Worm (Caenorhabditis elegans): ENCODE measurements around the gene F09G8.10.

Gene F09G8.10

ce11 chrIII:8271676-8272225 is at the start of gene F09G8.10, which contains the start of gene mps-4:
F09G8.10 (minus strand) TSS chrIII:8272175.
mps-4 (minus strand) TSS chrIII:8271776.
- TF ChIP-seq W03F9.2 (tag; optimal IDR thresholded peaks at IDR 0.05): no peak
- no peak for TF ChIP-seq him-1 (tag; optimal IDR thresholded peaks at IDR 0.05)
- TF ChIP-seq dao-5 (tag; optimal IDR thresholded peaks at IDR 0.05): no peak

- no peak for TF ChIP-seq W03F9.2 (tag; optimal IDR thresholded peaks at IDR 0.05)
- no peak for TF ChIP-seq dao-5 (tag; optimal IDR thresholded peaks at IDR 0.05)
These were observed 49.2 kb upstream of the F09G8.10 start for ce11 chrIII:8321225-8321624.

ce11 chrIII:8320183-8320582 is 48.2 kb upstream of the F09G8.10 start, which contains the start of gene F10E9.10:
F10E9.10 (minus strand) TSS chrIII:8320283.
- TF ChIP-seq dao-5 (tag; optimal IDR thresholded peaks at IDR 0.05) (no peak), W03F9.2 (tag; optimal IDR thresholded peaks at IDR 0.05) (no peak), him-1 (tag; optimal IDR thresholded peaks at IDR 0.05) (no peak)

ce11 chrIII:8319100-8319499 is 47.1 kb upstream of the F09G8.10 start, which contains the start of gene F10E9.11:
F10E9.11 (minus strand) TSS chrIII:8319260.
- no peak for TF ChIP-seq dao-5 (tag; optimal IDR thresholded peaks at IDR 0.05)
- TF ChIP-seq W03F9.2 (tag; optimal IDR thresholded peaks at IDR 0.05): peak; percentile 80
- TF ChIP-seq him-1 (tag; optimal IDR thresholded peaks at IDR 0.05): no peak

- no peak for TF ChIP-seq him-1 (tag; optimal IDR thresholded peaks at IDR 0.05)
- no peak for TF ChIP-seq dao-5 (tag; optimal IDR thresholded peaks at IDR 0.05)
- TF ChIP-seq W03F9.2 (tag; optimal IDR thresholded peaks at IDR 0.05): no peak
These were observed 46.5 kb upstream of the F09G8.10 start, which contains the start of gene sas-4 for ce11 chrIII:8318488-8318887. sas-4 (minus strand) TSS chrIII:8318588.

- no peak for TF ChIP-seq him-1 (tag; optimal IDR thresholded peaks at IDR 0.05)
- no peak for TF ChIP-seq dao-5 (tag; optimal IDR thresholded peaks at IDR 0.05)
- no peak for TF ChIP-seq W03F9.2 (tag; optimal IDR thresholded peaks at IDR 0.05)
These were observed 40.4 kb upstream of the F09G8.10 start, which contains the start of gene F10E9.2 for ce11 chrIII:8312393-8312792. F10E9.2 (plus strand) TSS chrIII:8312693.

- TF ChIP-seq W03F9.2 (tag; optimal IDR thresholded peaks at IDR 0.05): no peak
- TF ChIP-seq him-1 (tag; optimal IDR thresholded peaks at IDR 0.05): no peak
- TF ChIP-seq dao-5 (tag; optimal IDR thresholded peaks at IDR 0.05): no peak
These were observed 38.5 kb upstream of the F09G8.10 start, which contains the start of gene F10E9.3 for ce11 chrIII:8310239-8311057. F10E9.3 (plus strand) TSS chrIII:8311007.

ce11 chrIII:8308238-8308637 is 36.3 kb upstream of the F09G8.10 start, which contains the start of gene F10E9.4:
F10E9.4 (plus strand) TSS chrIII:8308538.
- TF ChIP-seq dao-5 (tag; optimal IDR thresholded peaks at IDR 0.05) (no peak), W03F9.2 (tag; optimal IDR thresholded peaks at IDR 0.05) (no peak), him-1 (tag; optimal IDR thresholded peaks at IDR 0.05) (no peak)

ce11 chrIII:8307356-8307755 is 35.4 kb upstream of the F09G8.10 start, which contains the start of the genes F10E9.7 and F10E9.5:
F10E9.7 (minus strand) TSS chrIII:8307441.
F10E9.5 (plus strand) TSS chrIII:8307592.
- TF ChIP-seq W03F9.2 (tag; optimal IDR thresholded peaks at IDR 0.05): peak; percentile 96
- TF ChIP-seq him-1 (tag; optimal IDR thresholded peaks at IDR 0.05): peak; percentile 65
- no peak for TF ChIP-seq dao-5 (tag; optimal IDR thresholded peaks at IDR 0.05)

ce11 chrIII:8305816-8306215 is 33.8 kb upstream of the F09G8.10 start:
- TF ChIP-seq him-1 (tag; optimal IDR thresholded peaks at IDR 0.05) (no peak), dao-5 (tag; optimal IDR thresholded peaks at IDR 0.05) (no peak), W03F9.2 (tag; optimal IDR thresholded peaks at IDR 0.05) (no peak)

ce11 chrIII:8305304-8305703 is 33.3 kb upstream of the F09G8.10 start:
- no peak for TF ChIP-seq dao-5 (tag; optimal IDR thresholded peaks at IDR 0.05)
- TF ChIP-seq him-1 (tag; optimal IDR thresholded peaks at IDR 0.05): no peak
- no peak for TF ChIP-seq W03F9.2 (tag; optimal IDR thresholded peaks at IDR 0.05)

ce11 chrIII:8303440-8303839 is 31.5 kb upstream of the F09G8.10 start:
- no peak for TF ChIP-seq W03F9.2 (tag; optimal IDR thresholded peaks at IDR 0.05)
- TF ChIP-seq dao-5 (tag; optimal IDR thresholded peaks at IDR 0.05): no peak
- no peak for TF ChIP-seq him-1 (tag; optimal IDR thresholded peaks at IDR 0.05)

ce11 chrIII:8300860-8301396 is 29.0 kb upstream of the F09G8.10 start:
- TF ChIP-seq W03F9.2 (tag; optimal IDR thresholded peaks at IDR 0.05) (no peak), him-1 (tag; optimal IDR thresholded peaks at IDR 0.05) (no peak), dao-5 (tag; optimal IDR thresholded peaks at IDR 0.05) (no peak)

ce11 chrIII:8299734-8300133 is 27.8 kb upstream of the F09G8.10 start:
- no peak for TF ChIP-seq dao-5 (tag; optimal IDR thresholded peaks at IDR 0.05)
- TF ChIP-seq him-1 (tag; optimal IDR thresholded peaks at IDR 0.05): no peak
- no peak for TF ChIP-seq W03F9.2 (tag; optimal IDR thresholded peaks at IDR 0.05)
